Fruit fly (Drosophila melanogaster) Kc167 (cell line): ENCODE measurements around the gene CG7985.

Experiments used
- Myc ChIP-seq: fragments of >200 bp; optimal IDR thresholded peaks from 2 replicates; lab custom pipeline; 2017; ENCODE audit warnings: missing external identifiers
- ttk ChIP-seq: sonication (Bioruptor generic); optimal IDR thresholded peaks from 2 replicates; lab custom pipeline; 2017; ENCODE audit warnings: missing external identifiers

DNA sequence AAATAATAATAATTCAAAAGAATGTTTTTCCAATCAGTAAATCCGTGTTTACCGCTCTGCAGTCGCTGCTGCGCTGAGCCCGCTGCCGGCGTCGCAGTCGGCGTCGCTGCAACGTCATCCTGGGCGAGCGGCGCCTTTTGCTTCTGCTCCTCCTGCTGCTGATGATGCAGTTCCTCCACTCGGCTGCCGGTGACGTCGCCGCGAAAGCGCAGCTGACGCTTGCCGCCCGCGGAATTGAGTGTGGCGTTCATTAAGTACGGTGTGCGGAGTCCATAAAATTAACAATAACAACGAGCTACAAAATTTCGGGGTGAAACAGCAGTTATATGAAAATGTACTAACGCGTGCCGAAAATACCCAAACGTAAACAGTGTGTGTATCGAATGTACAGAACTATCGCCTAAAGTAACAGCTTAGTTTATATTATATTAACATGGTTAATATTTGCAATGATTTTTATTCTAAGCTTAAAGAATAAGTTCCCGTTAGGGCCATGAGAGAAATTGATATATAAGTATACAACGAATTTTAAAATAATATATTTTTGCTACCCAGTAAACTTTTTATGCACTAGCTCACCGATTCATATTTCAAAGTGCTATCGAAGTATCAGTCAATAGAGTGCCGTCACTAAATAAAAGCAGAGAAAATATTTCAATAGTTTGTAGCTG is 35.5 kb upstream of the CG7985 start, which contains the start of the genes CG7218 and Cbp20:
- TF ChIP-seq ttk = no peak
- TF ChIP-seq Myc (lab: Kevin White, UChicago) = no peak
